Worm (Caenorhabditis elegans) whole organism, midembryonic: ENCODE data around the gene T21B4.3.

Experiments
- T22C8.4 ChIP-seq: fragments of 200-800 bp; sonication (Bioruptor generic); IDR thresholded peaks from 2 replicates; pipeline ENCODE4 v1.3.6; 2022; ENCODE audit warnings: missing genetic modification characterization, missing compliant biosample characterization
- cog-1 ChIP-seq: sonication (generic microtip); optimal IDR thresholded peaks from 2 replicates; lab custom pipeline; 2016; ENCODE audit warnings: missing genetic modification characterization, missing compliant biosample characterization
- flt-1 ChIP-seq: fragments of 200-800 bp; sonication (Bioruptor generic); IDR thresholded peaks from 2 replicates; pipeline ENCODE4 v1.3.6; 2022; ENCODE audit warnings: missing genetic modification characterization, missing compliant biosample characterization
- klf-2 ChIP-seq: fragments of 200-800 bp; sonication (Bioruptor generic); conservative IDR thresholded peaks from 2 replicates; pipeline ENCODE4 v1.3.6; 2022; ENCODE audit warnings: missing genetic modification reagents, missing genetic modification characterization, missing compliant biosample characterization
- med-1 ChIP-seq: sonication (generic microtip); optimal IDR thresholded peaks from 2 replicates; lab custom pipeline; 2017; ENCODE audit warnings: missing genetic modification characterization, mild to moderate bottlenecking, missing compliant biosample characterization, antibody characterized with exemption, missing genetic modification reagents; ENCODE audit not compliant: insufficient read depth
- ref-1 ChIP-seq: fragments of 200-800 bp; sonication (Bioruptor generic); conservative IDR thresholded peaks from 2 replicates; pipeline ENCODE4 v1.3.6; 2022; ENCODE audit warnings: missing genetic modification reagents, missing genetic modification characterization, missing compliant biosample characterization
- tab-1 ChIP-seq: fragments of 200-800 bp; sonication (Bioruptor generic); IDR thresholded peaks from 2 replicates; pipeline ENCODE4 v1.3.6; 2022; ENCODE audit warnings: missing genetic modification characterization, missing compliant biosample characterization
- ztf-23 ChIP-seq: fragments of 200-800 bp; sonication (Bioruptor generic); IDR thresholded peaks from 2 replicates; pipeline ENCODE4 v1.3.6; 2022; ENCODE audit warnings: missing genetic modification reagents, missing genetic modification characterization, missing compliant biosample characterization
- ztf-29 ChIP-seq: fragments of 200-800 bp; sonication (Bioruptor generic); IDR thresholded peaks from 2 replicates; pipeline ENCODE4 v1.3.6; 2022; ENCODE audit warnings: missing genetic modification reagents, missing genetic modification characterization, missing compliant biosample characterization

T21B4.3 gene

ce11 chrII:12499969-12500368 is 3.1 kb upstream of the T21B4.3 start:
- no peak for TF ChIP-seq ztf-29
- TF ChIP-seq klf-2 (GFP tag; lab: Robert Waterston, UW) = no peak
- no peak for TF ChIP-seq cog-1 (tag; lab: Kevin White, UChicago)
- TF ChIP-seq tab-1 (GFP tag; lab: Robert Waterston, UW) = no peak
- no peak for TF ChIP-seq T22C8.4 (GFP tag; lab: Robert Waterston, UW)
- no peak for TF ChIP-seq flt-1 (GFP tag; lab: Robert Waterston, UW)
- no peak for TF ChIP-seq med-1 (GFP tag; lab: Kevin White, UChicago)
- TF ChIP-seq ztf-23 (GFP tag; lab: Robert Waterston, UW) = no peak
- TF ChIP-seq ref-1 = no peak

ce11 chrII:12494556-12495131 is 2.2 kb downstream of the T21B4.3 start, which contains the start of gene col-85:
col-85 (minus strand) TSS chrII:12495095.
- TF ChIP-seq cog-1 (tag; lab: Kevin White, UChicago) = peak; percentile 83
- TF ChIP-seq med-1 (GFP tag; lab: Kevin White, UChicago) = peak; percentile 73
- TF ChIP-seq T22C8.4 (GFP tag; lab: Robert Waterston, UW) = peak; percentile 96
- peak; percentile 98 for TF ChIP-seq tab-1 (GFP tag; lab: Robert Waterston, UW)
- TF ChIP-seq ztf-29 = peak; percentile 100
- peak; percentile 98 for TF ChIP-seq ztf-23 (GFP tag; lab: Robert Waterston, UW)
- peak; percentile 97 for TF ChIP-seq flt-1 (GFP tag; lab: Robert Waterston, UW)
- peak; percentile 98 for TF ChIP-seq klf-2 (GFP tag; lab: Robert Waterston, UW)
- TF ChIP-seq ref-1 = peak; percentile 88

ce11 chrII:12494067-12494477 is 2.8 kb downstream of the T21B4.3 start:
- no peak for TF ChIP-seq ztf-23 (GFP tag; lab: Robert Waterston, UW)
- no peak for TF ChIP-seq klf-2 (GFP tag; lab: Robert Waterston, UW)
- TF ChIP-seq med-1 (GFP tag; lab: Kevin White, UChicago) = no peak
- TF ChIP-seq ref-1 = no peak
- no peak for TF ChIP-seq T22C8.4 (GFP tag; lab: Robert Waterston, UW)
- TF ChIP-seq flt-1 (GFP tag; lab: Robert Waterston, UW) = no peak
- TF ChIP-seq ztf-29 = no peak
- no peak for TF ChIP-seq cog-1 (tag; lab: Kevin White, UChicago)
- no peak for TF ChIP-seq tab-1 (GFP tag; lab: Robert Waterston, UW)

ce11 chrII:12491936-12492335 is 4.9 kb downstream of the T21B4.3 start, which contains the start of gene srz-6:
srz-6 (plus strand) TSS chrII:12492236.
- no peak for TF ChIP-seq tab-1 (GFP tag; lab: Robert Waterston, UW)
- TF ChIP-seq flt-1 (GFP tag; lab: Robert Waterston, UW) = no peak
- no peak for TF ChIP-seq klf-2 (GFP tag; lab: Robert Waterston, UW)
- TF ChIP-seq ztf-23 (GFP tag; lab: Robert Waterston, UW) = no peak
- no peak for TF ChIP-seq cog-1 (tag; lab: Kevin White, UChicago)
- no peak for TF ChIP-seq T22C8.4 (GFP tag; lab: Robert Waterston, UW)
- TF ChIP-seq ref-1 = no peak
- no peak for TF ChIP-seq med-1 (GFP tag; lab: Kevin White, UChicago)
- no peak for TF ChIP-seq ztf-29

- TF ChIP-seq ztf-23 (GFP tag; lab: Robert Waterston, UW) = no peak
- TF ChIP-seq T22C8.4 (GFP tag; lab: Robert Waterston, UW) = no peak
- TF ChIP-seq ref-1 = no peak
- no peak for TF ChIP-seq ztf-29
- no peak for TF ChIP-seq cog-1 (tag; lab: Kevin White, UChicago)
- TF ChIP-seq flt-1 (GFP tag; lab: Robert Waterston, UW) = no peak
- no peak for TF ChIP-seq klf-2 (GFP tag; lab: Robert Waterston, UW)
- no peak for TF ChIP-seq med-1 (GFP tag; lab: Kevin White, UChicago)
- no peak for TF ChIP-seq tab-1 (GFP tag; lab: Robert Waterston, UW)
Observed at ce11 chrII:12489903-12490302, 7.0 kb downstream of the T21B4.3 start, which contains the start of gene T21B4.15. T21B4.15 (plus strand) TSS chrII:12490203.

ce11 chrII:12488810-12489209 is 8.1 kb downstream of the T21B4.3 start:
- no peak for TF ChIP-seq ztf-23 (GFP tag; lab: Robert Waterston, UW)
- TF ChIP-seq flt-1 (GFP tag; lab: Robert Waterston, UW) = no peak
- TF ChIP-seq ztf-29 = no peak
- TF ChIP-seq cog-1 (tag; lab: Kevin White, UChicago) = no peak
- no peak for TF ChIP-seq ref-1
- TF ChIP-seq T22C8.4 (GFP tag; lab: Robert Waterston, UW) = no peak
- TF ChIP-seq med-1 (GFP tag; lab: Kevin White, UChicago) = no peak
- TF ChIP-seq klf-2 (GFP tag; lab: Robert Waterston, UW) = no peak
- TF ChIP-seq tab-1 (GFP tag; lab: Robert Waterston, UW) = no peak

- TF ChIP-seq cog-1 (tag; lab: Kevin White, UChicago) = no peak
- no peak for TF ChIP-seq ztf-29
- TF ChIP-seq klf-2 (GFP tag; lab: Robert Waterston, UW) = no peak
- TF ChIP-seq ref-1 = no peak
- no peak for TF ChIP-seq flt-1 (GFP tag; lab: Robert Waterston, UW)
- TF ChIP-seq ztf-23 (GFP tag; lab: Robert Waterston, UW) = no peak
- TF ChIP-seq med-1 (GFP tag; lab: Kevin White, UChicago) = no peak
- TF ChIP-seq T22C8.4 (GFP tag; lab: Robert Waterston, UW) = no peak
- TF ChIP-seq tab-1 (GFP tag; lab: Robert Waterston, UW) = no peak
Observed at ce11 chrII:12485060-12485459, 11.8 kb downstream of the T21B4.3 start, which contains the start of gene F15A4.10. F15A4.10 (minus strand) TSS chrII:12485160.

ce11 chrII:12482622-12483021 is 14.3 kb downstream of the T21B4.3 start, which contains the start of gene fbxb-102:
fbxb-102 (plus strand) TSS chrII:12482922.
- TF ChIP-seq T22C8.4 (GFP tag; lab: Robert Waterston, UW) (no peak), ztf-29 (no peak), klf-2 (GFP tag; lab: Robert Waterston, UW) (no peak), ref-1 (no peak), med-1 (GFP tag; lab: Kevin White, UChicago) (no peak), flt-1 (GFP tag; lab: Robert Waterston, UW) (no peak), ztf-23 (GFP tag; lab: Robert Waterston, UW) (no peak), cog-1 (tag; lab: Kevin White, UChicago) (no peak), tab-1 (GFP tag; lab: Robert Waterston, UW) (no peak)

ce11 chrII:12481645-12482044 is 15.2 kb downstream of the T21B4.3 start:
- TF ChIP-seq ztf-29 = no peak
- no peak for TF ChIP-seq flt-1 (GFP tag; lab: Robert Waterston, UW)
- TF ChIP-seq med-1 (GFP tag; lab: Kevin White, UChicago) = no peak
- no peak for TF ChIP-seq ztf-23 (GFP tag; lab: Robert Waterston, UW)
- TF ChIP-seq klf-2 (GFP tag; lab: Robert Waterston, UW) = no peak
- TF ChIP-seq ref-1 = no peak
- TF ChIP-seq tab-1 (GFP tag; lab: Robert Waterston, UW) = no peak
- no peak for TF ChIP-seq T22C8.4 (GFP tag; lab: Robert Waterston, UW)
- TF ChIP-seq cog-1 (tag; lab: Kevin White, UChicago) = no peak
